Worm (Caenorhabditis elegans) whole organism, L4 larva: ENCODE results near the gene djr-1.2.

ENCODE experiments used
- F49E8.2 ChIP-seq: sonication (generic microtip); optimal IDR thresholded peaks from 2 replicates; lab custom pipeline; 2016; ENCODE audit warnings: missing compliant biosample characterization, mild to moderate bottlenecking, missing genetic modification characterization, borderline replicate concordance
- T20F7.1 ChIP-seq: fragments of 200-800 bp; sonication (Bioruptor generic); optimal IDR thresholded peaks from 2 replicates; lab custom pipeline; 2018; ENCODE audit warnings: mild to moderate bottlenecking, missing genetic modification characterization, missing compliant biosample characterization
- Y105C5A.15 ChIP-seq: fragments of 200-800 bp; sonication (Bioruptor generic); IDR thresholded peaks from 2 replicates; pipeline ENCODE4 v1.3.6; 2022; ENCODE audit warnings: missing genetic modification characterization, missing compliant biosample characterization
- Y5F2A.4 ChIP-seq: fragments of 200-800 bp; sonication (Bioruptor generic); optimal IDR thresholded peaks from 2 replicates; lab custom pipeline; 2018; ENCODE audit warnings: mild to moderate bottlenecking, missing genetic modification characterization, missing compliant biosample characterization
- aha-1 ChIP-seq: fragments of 150-350 bp; peaks from one replicate; lab custom pipeline; 2014; ENCODE audit warnings: missing biosample characterization, missing genetic modification characterization
- ceh-32 ChIP-seq: sonication (generic microtip); optimal IDR thresholded peaks from 2 replicates; lab custom pipeline; 2016; ENCODE audit warnings: mild to moderate bottlenecking, missing genetic modification characterization, missing compliant biosample characterization; ENCODE audit not compliant: poor library complexity
- ceh-82 ChIP-seq: sonication (generic microtip); optimal IDR thresholded peaks from 2 replicates; lab custom pipeline; 2017; ENCODE audit warnings: missing biosample characterization, missing genetic modification characterization
- daf-16 ChIP-seq, 3 experiments: sonication (generic microtip); optimal IDR thresholded peaks; 2 replicates each; lab custom pipeline; 2016 to 2017; ENCODE audit warnings: missing genetic modification characterization in 3 of 3, missing genetic modification reagents in 3 of 3, mild to moderate bottlenecking in 2 of 3, missing compliant biosample characterization in 2 of 3, missing biosample characterization in 1 of 3, moderate library complexity in 1 of 3
- daf-8 ChIP-seq: fragments of 200-800 bp; sonication (Bioruptor generic); IDR thresholded peaks from 2 replicates; pipeline ENCODE4 v1.3.6; 2022; ENCODE audit warnings: missing genetic modification characterization, missing compliant biosample characterization
- dpl-1 ChIP-seq: fragments of 150-350 bp; optimal IDR thresholded peaks from 2 replicates; lab custom pipeline; 2014; ENCODE audit warnings: missing biosample characterization, missing genetic modification reagents, missing genetic modification characterization
- duxl-1 ChIP-seq: sonication (generic microtip); optimal IDR thresholded peaks from 2 replicates; lab custom pipeline; 2016; ENCODE audit warnings: mild to moderate bottlenecking, missing genetic modification characterization, moderate library complexity, missing compliant biosample characterization; ENCODE audit not compliant: poor library complexity
- egl-27 ChIP-seq: sonication (generic microtip); optimal IDR thresholded peaks from 3 replicates; lab custom pipeline; 2017; ENCODE audit warnings: missing biosample characterization, missing genetic modification reagents, missing genetic modification characterization
- egl-43 ChIP-seq: fragments of 200-800 bp; sonication (Bioruptor generic); IDR thresholded peaks from 2 replicates; pipeline ENCODE4 v1.3.6; 2022; ENCODE audit warnings: missing genetic modification reagents, missing genetic modification characterization, missing compliant biosample characterization
- hlh-30 ChIP-seq: sonication (generic microtip); optimal IDR thresholded peaks from 2 replicates; lab custom pipeline; 2017; ENCODE audit warnings: antibody characterized with exemption, mild to moderate bottlenecking, missing genetic modification characterization, missing compliant biosample characterization; ENCODE audit not compliant: insufficient read depth
- hmg-1.1 ChIP-seq: fragments of 200-800 bp; sonication (Bioruptor generic); IDR thresholded peaks from 2 replicates; pipeline ENCODE4 v1.3.6; 2022; ENCODE audit warnings: missing genetic modification reagents, missing genetic modification characterization, missing compliant biosample characterization
- jun-1 ChIP-seq: fragments of 150-350 bp; optimal IDR thresholded peaks from 2 replicates; lab custom pipeline; 2014; ENCODE audit warnings: missing biosample characterization, missing genetic modification reagents, missing genetic modification characterization
- lim-7 ChIP-seq: fragments of 200-800 bp; sonication (Bioruptor generic); IDR thresholded peaks from 2 replicates; pipeline ENCODE4 v1.3.6; 2022; ENCODE audit warnings: missing genetic modification characterization, missing compliant biosample characterization
- lin-1 ChIP-seq: fragments of 200-800 bp; sonication (Bioruptor generic); IDR thresholded peaks from 2 replicates; pipeline ENCODE4 v1.3.6; 2022; ENCODE audit warnings: missing genetic modification reagents, missing genetic modification characterization, missing compliant biosample characterization
- lsy-2 ChIP-seq, 2 experiments: fragments of 150-350 bp in 1 of 2; sonication (generic microtip) in 1 of 2; optimal IDR thresholded peaks; 2 replicates each; lab custom pipeline; 2014 to 2017; ENCODE audit warnings: missing biosample characterization in 2 of 2, missing genetic modification characterization in 2 of 2
- mdt-29 ChIP-seq: fragments of 200-800 bp; sonication (Bioruptor generic); IDR thresholded peaks from 2 replicates; pipeline ENCODE4 v1.3.6; 2022; ENCODE audit warnings: missing genetic modification reagents, missing genetic modification characterization, missing compliant biosample characterization
- mes-2 ChIP-seq: sonication (generic microtip); optimal IDR thresholded peaks from 2 replicates; lab custom pipeline; 2016; ENCODE audit warnings: missing genotype, mild to moderate bottlenecking, missing genetic modification characterization, missing compliant biosample characterization; ENCODE audit not compliant: poor library complexity, severe bottlenecking
- mxl-2 ChIP-seq: fragments of 200-800 bp; sonication (Bioruptor generic); conservative IDR thresholded peaks from 2 replicates; pipeline ENCODE4 v1.3.6; 2022; ENCODE audit warnings: missing genetic modification reagents, missing genetic modification characterization, missing compliant biosample characterization
- mxl-3 ChIP-seq: fragments of 200-800 bp; sonication (Bioruptor generic); optimal IDR thresholded peaks from 2 replicates; lab custom pipeline; 2018; ENCODE audit warnings: mild to moderate bottlenecking, missing genetic modification characterization, missing compliant biosample characterization
- nhr-11 ChIP-seq: fragments of 150-350 bp; optimal IDR thresholded peaks from 2 replicates; lab custom pipeline; 2014; ENCODE audit warnings: missing biosample characterization, missing genetic modification characterization
- nhr-237 ChIP-seq: sonication (generic microtip); optimal IDR thresholded peaks from 2 replicates; lab custom pipeline; 2017; ENCODE audit warnings: missing biosample characterization, missing genetic modification characterization
- nhr-25 ChIP-seq: sonication (generic microtip); optimal IDR thresholded peaks from 2 replicates; lab custom pipeline; 2017; ENCODE audit warnings: missing genetic modification characterization, mild to moderate bottlenecking, missing compliant biosample characterization, antibody characterized with exemption, moderate library complexity, borderline replicate concordance; ENCODE audit not compliant: insufficient read depth
- nhr-28 ChIP-seq: fragments of 150-350 bp; optimal IDR thresholded peaks from 2 replicates; lab custom pipeline; 2014; ENCODE audit warnings: missing biosample characterization, missing genetic modification characterization
- nhr-42 ChIP-seq: fragments of 200-800 bp; sonication (Bioruptor generic); IDR thresholded peaks from 2 replicates; pipeline ENCODE4 v1.3.6; 2022; ENCODE audit warnings: missing genetic modification characterization, missing compliant biosample characterization
- nhr-48 ChIP-seq: sonication (generic microtip); optimal IDR thresholded peaks from 2 replicates; lab custom pipeline; 2016; ENCODE audit warnings: mild to moderate bottlenecking, missing genetic modification characterization, missing compliant biosample characterization
- nhr-76 ChIP-seq: fragments of 150-350 bp; optimal IDR thresholded peaks from 2 replicates; lab custom pipeline; 2014; ENCODE audit warnings: missing biosample characterization, missing genetic modification characterization
- nhr-77 ChIP-seq: fragments of 150-350 bp; optimal IDR thresholded peaks from 2 replicates; lab custom pipeline; 2014; ENCODE audit warnings: missing biosample characterization, missing genetic modification characterization
- pha-4 ChIP-seq, 2 experiments: fragments of 150-350 bp in 1 of 2; fragments of 200-800 bp in 1 of 2; sonication (Bioruptor generic) in 1 of 2; IDR thresholded peaks in 1 of 2; optimal IDR thresholded peaks in 1 of 2; 2 replicates each; pipeline versions ENCODE4 v1.3.6 to Lab custom; 2014 to 2022; ENCODE audit warnings: missing genetic modification characterization in 2 of 2, missing genetic modification reagents in 2 of 2, missing biosample characterization in 1 of 2, missing compliant biosample characterization in 1 of 2
- php-3 ChIP-seq: fragments of 200-800 bp; sonication (Bioruptor generic); IDR thresholded peaks from 2 replicates; pipeline ENCODE4 v1.3.6; 2022; ENCODE audit warnings: missing genetic modification reagents, missing genetic modification characterization, missing compliant biosample characterization
- pqm-1 ChIP-seq: sonication (generic microtip); optimal IDR thresholded peaks from 2 replicates; lab custom pipeline; 2017; ENCODE audit warnings: missing biosample characterization, missing genetic modification characterization
- saeg-2 ChIP-seq: fragments of 200-800 bp; sonication (Bioruptor generic); IDR thresholded peaks from 2 replicates; pipeline ENCODE4 v1.3.6; 2022; ENCODE audit warnings: missing genetic modification reagents, missing genetic modification characterization, missing compliant biosample characterization
- skn-1 ChIP-seq: fragments of 150-350 bp; optimal IDR thresholded peaks from 2 replicates; lab custom pipeline; 2014; ENCODE audit warnings: missing biosample characterization, missing genetic modification characterization
- snpc-4 ChIP-seq: fragments of 150-350 bp; optimal IDR thresholded peaks from 2 replicates; lab custom pipeline; 2014; ENCODE audit warnings: missing biosample characterization, missing genetic modification characterization
- tra-1 ChIP-seq: fragments of 200-800 bp; sonication (Bioruptor generic); IDR thresholded peaks from 2 replicates; pipeline ENCODE4 v1.3.6; 2022; ENCODE audit warnings: missing genetic modification reagents, missing genetic modification characterization, missing compliant biosample characterization
- zfp-2 ChIP-seq: sonication (generic microtip); optimal IDR thresholded peaks from 2 replicates; lab custom pipeline; 2016; ENCODE audit warnings: mild to moderate bottlenecking, missing genetic modification characterization, missing compliant biosample characterization
- zip-2 ChIP-seq: fragments of 150-350 bp; optimal IDR thresholded peaks from 2 replicates; lab custom pipeline; 2014; ENCODE audit warnings: missing biosample characterization, missing genetic modification characterization
- ztf-11 ChIP-seq: fragments of 150-350 bp; optimal IDR thresholded peaks from 2 replicates; lab custom pipeline; 2014; ENCODE audit warnings: missing biosample characterization, missing genetic modification characterization
- ztf-7 ChIP-seq: fragments of 150-350 bp; optimal IDR thresholded peaks from 2 replicates; lab custom pipeline; 2014; ENCODE audit warnings: missing biosample characterization, missing genetic modification characterization

djr-1.2 gene

ce11 chrV:4038110-4038509, 16.8 kb downstream of the djr-1.2 start, which contains the start of gene C49G7.12:
Gene C49G7.12 (plus strand): TSS chrV:4038410.
- TF ChIP-seq nhr-77 (tag; lab: Kevin White, UChicago) (no peak), F49E8.2 (no peak), egl-27 (tag; lab: Kevin White, UChicago) (no peak), nhr-42 (GFP tag; lab: Robert Waterston, UW) (no peak), snpc-4 (tag; lab: Kevin White, UChicago) (no peak), lsy-2 (tag; optimal IDR thresholded peaks at IDR 0.05; lab: Kevin White, UChicago) (no peak), skn-1 (no peak), mdt-29 (GFP tag; lab: Robert Waterston, UW) (no peak)
- TF ChIP-seq, all 104 proteins: peak for 0

ce11 chrV:4035811-4036210, 19.1 kb downstream of the djr-1.2 start, which contains the start of gene C49G7.13:
Gene C49G7.13 (plus strand): TSS chrV:4036111.
- no peak for TF ChIP-seq saeg-2 (GFP tag; lab: Robert Waterston, UW)
- no peak for TF ChIP-seq tra-1 (GFP tag; lab: Robert Waterston, UW)
- no peak for TF ChIP-seq nhr-25 (tag; lab: Kevin White, UChicago)
- no peak for TF ChIP-seq F49E8.2
- no peak for TF ChIP-seq nhr-76 (tag; lab: Kevin White, UChicago)
- no peak for TF ChIP-seq ceh-82 (tag; lab: Kevin White, UChicago)
- no peak for TF ChIP-seq mxl-2 (GFP tag; lab: Robert Waterston, UW)
- TF ChIP-seq pha-4 (GFP tag; IDR thresholded peaks at IDR 0.05; lab: Robert Waterston, UW): no peak
- no peak for TF ChIP-seq pha-4 (tag; optimal IDR thresholded peaks at IDR 0.05; lab: Kevin White, UChicago)
- TF ChIP-seq lin-1 (GFP tag; lab: Robert Waterston, UW): no peak

ce11 chrV:4034303-4034702, 20.6 kb downstream of the djr-1.2 start, which contains the start of gene C49G7.7:
Gene C49G7.7 (plus strand): TSS chrV:4034476.
- no peak for TF ChIP-seq nhr-48 (tag; lab: Kevin White, UChicago)
- peak; percentile 58 for TF ChIP-seq zip-2 (tag; lab: Kevin White, UChicago)
- TF ChIP-seq pqm-1 (tag; lab: Kevin White, UChicago): peak; percentile 29
- peak; percentile 32 for TF ChIP-seq aha-1
- TF ChIP-seq daf-16 (GFP tag; optimal IDR thresholded peaks at IDR 0.05; lab: Kevin White, UChicago): no peak
- TF ChIP-seq daf-16 (tag; optimal IDR thresholded peaks at IDR 0.05; lab: Kevin White, UChicago): peak; percentile 27

ce11 chrV:4031319-4031718, 23.6 kb downstream of the djr-1.2 start, which contains the start of gene cyp-35A4:
Gene cyp-35A4 (plus strand): TSS chrV:4031619.
- TF ChIP-seq daf-16 (GFP tag; optimal IDR thresholded peaks at IDR 0.05; lab: Kevin White, UChicago) (no peak), daf-16 (tag; optimal IDR thresholded peaks at IDR 0.05; lab: Kevin White, UChicago) (no peak), saeg-2 (GFP tag; lab: Robert Waterston, UW) (no peak), php-3 (no peak)

- TF ChIP-seq lim-7 (no peak), ceh-32 (tag; lab: Kevin White, UChicago) (no peak), mes-2 (tag; lab: Kevin White, UChicago) (peak; percentile 31), daf-8 (no peak), skn-1 (no peak), egl-43 (GFP tag; lab: Robert Waterston, UW) (no peak), hmg-1.1 (GFP tag; lab: Robert Waterston, UW) (no peak), lin-1 (GFP tag; lab: Robert Waterston, UW) (no peak), duxl-1 (tag; lab: Kevin White, UChicago) (peak; percentile 54), zfp-2 (tag; lab: Kevin White, UChicago) (no peak), nhr-237 (no peak), nhr-11 (tag; lab: Kevin White, UChicago) (no peak), Y5F2A.4 (GFP tag; lab: Kevin White, UChicago) (no peak), mxl-3 (GFP tag; lab: Kevin White, UChicago) (no peak), ztf-11 (no peak), aha-1 (peak; percentile 31), hlh-30 (tag; lab: Kevin White, UChicago) (peak; percentile 31), Y105C5A.15 (GFP tag; lab: Robert Waterston, UW) (no peak), T20F7.1 (GFP tag; lab: Kevin White, UChicago) (no peak), pha-4 (GFP tag; IDR thresholded peaks at IDR 0.05; lab: Robert Waterston, UW) (no peak), pha-4 (tag; optimal IDR thresholded peaks at IDR 0.05; lab: Kevin White, UChicago) (no peak), nhr-28 (tag; lab: Kevin White, UChicago) (peak; percentile 1), ztf-7 (no peak), nhr-42 (GFP tag; lab: Robert Waterston, UW) (no peak), jun-1 (tag; lab: Kevin White, UChicago) (no peak), dpl-1 (GFP tag; lab: Kevin White, UChicago) (no peak)
Observed at ce11 chrV:4029627-4030026, 25.3 kb downstream of the djr-1.2 start.
